Worm (Caenorhabditis elegans) whole organism, early embryonic: Measurements from ENCODE around the gene Y77E11A.12.

ENCODE experiments used
- B0310.2 ChIP-seq: sonication (generic microtip); optimal IDR thresholded peaks from 2 replicates; lab custom pipeline; 2016; ENCODE audit warnings: mild to moderate bottlenecking, missing genetic modification characterization, missing compliant biosample characterization
- F13C5.2 ChIP-seq: sonication (generic microtip); optimal IDR thresholded peaks from 2 replicates; lab custom pipeline; 2017; ENCODE audit warnings: mild to moderate bottlenecking, missing genetic modification characterization, inconsistent platforms, missing compliant biosample characterization
- aly-1 ChIP-seq: sonication (generic microtip); optimal IDR thresholded peaks from 2 replicates; lab custom pipeline; 2016; ENCODE audit warnings: missing genetic modification characterization, missing compliant biosample characterization
- ama-1 ChIP-seq: fragments of 150-350 bp; optimal IDR thresholded peaks from 2 replicates; lab custom pipeline; 2014
- ceh-13 ChIP-seq: fragments of 200-800 bp; sonication (Bioruptor generic); optimal IDR thresholded peaks from 2 replicates; lab custom pipeline; 2018; ENCODE audit warnings: mild to moderate bottlenecking, missing genetic modification characterization, missing compliant biosample characterization
- ceh-36 ChIP-seq: sonication (generic microtip); optimal IDR thresholded peaks from 2 replicates; lab custom pipeline; 2016; ENCODE audit warnings: missing genetic modification characterization, inconsistent platforms, missing compliant biosample characterization
- ets-7 ChIP-seq: sonication (generic microtip); optimal IDR thresholded peaks from 2 replicates; lab custom pipeline; 2016; ENCODE audit warnings: missing genotype, missing genetic modification characterization, missing compliant biosample characterization
- flt-1 ChIP-seq: fragments of 200-800 bp; sonication (Bioruptor generic); IDR thresholded peaks from 2 replicates; pipeline ENCODE4 v1.3.6; 2022; ENCODE audit warnings: missing genetic modification characterization, missing compliant biosample characterization
- hmbx-1 ChIP-seq: sonication (generic microtip); optimal IDR thresholded peaks from 2 replicates; lab custom pipeline; 2016; ENCODE audit warnings: mild to moderate bottlenecking, missing genetic modification characterization, missing compliant biosample characterization
- hmg-4 ChIP-seq: fragments of 200-800 bp; sonication (Bioruptor generic); optimal IDR thresholded peaks from 2 replicates; lab custom pipeline; 2018; ENCODE audit warnings: mild to moderate bottlenecking, missing genetic modification characterization, missing compliant biosample characterization
- hnd-1 ChIP-seq: sonication (generic microtip); optimal IDR thresholded peaks from 2 replicates; lab custom pipeline; 2016; ENCODE audit warnings: missing genetic modification characterization, missing compliant biosample characterization
- pes-1 ChIP-seq: fragments of 200-800 bp; sonication (Bioruptor generic); IDR thresholded peaks from 2 replicates; pipeline ENCODE4 v1.3.6; 2022; ENCODE audit warnings: missing genetic modification reagents, missing genetic modification characterization, missing compliant biosample characterization
- scrt-1 ChIP-seq: fragments of 200-800 bp; sonication (Bioruptor generic); IDR thresholded peaks from 2 replicates; pipeline ENCODE4 v1.3.6; 2022; ENCODE audit warnings: missing genetic modification characterization, missing compliant biosample characterization
- sea-1 ChIP-seq: fragments of 200-800 bp; sonication (Bioruptor generic); conservative IDR thresholded peaks from 2 replicates; pipeline ENCODE4 v1.3.6; 2022; ENCODE audit warnings: missing genetic modification characterization, missing compliant biosample characterization
- tbx-11 ChIP-seq: fragments of 200-800 bp; sonication (Bioruptor generic); IDR thresholded peaks from 2 replicates; pipeline ENCODE4 v1.3.6; 2022; ENCODE audit warnings: missing genetic modification characterization, missing compliant biosample characterization
- tbx-37 ChIP-seq: fragments of 200-800 bp; sonication (Bioruptor generic); conservative IDR thresholded peaks from 2 replicates; pipeline ENCODE4 v1.3.6; 2022; ENCODE audit warnings: missing genetic modification reagents, missing genetic modification characterization, missing compliant biosample characterization
- tra-4 ChIP-seq: sonication (generic microtip); optimal IDR thresholded peaks from 2 replicates; lab custom pipeline; 2017; ENCODE audit warnings: missing genetic modification characterization, missing compliant biosample characterization

Y77E11A.12 gene

ce11 chrIV:1443514-1443913, 31.4 kb downstream of the Y77E11A.12 start:
- no peak for TF ChIP-seq B0310.2 (tag; lab: Kevin White, UChicago)
- no peak for TF ChIP-seq F13C5.2 (tag; lab: Kevin White, UChicago)
- TF ChIP-seq sea-1 (GFP tag; lab: Robert Waterston, UW), result no peak
- no peak for TF ChIP-seq ceh-13 (GFP tag; lab: Kevin White, UChicago)

ce11 chrIV:1437625-1438024, 37.3 kb downstream of the Y77E11A.12 start:
- TF ChIP-seq ama-1 (lab: Kevin White, UChicago) (no peak), tbx-11 (GFP tag; lab: Robert Waterston, UW) (no peak), ets-7 (tag; lab: Kevin White, UChicago) (no peak), hmbx-1 (tag; lab: Kevin White, UChicago) (no peak), hmg-4 (GFP tag; lab: Kevin White, UChicago) (no peak), flt-1 (GFP tag; lab: Robert Waterston, UW) (no peak), hnd-1 (no peak), ceh-36 (tag; lab: Kevin White, UChicago) (no peak), ceh-13 (GFP tag; lab: Kevin White, UChicago) (no peak)

- TF ChIP-seq B0310.2 (tag; lab: Kevin White, UChicago) (no peak), aly-1 (tag; lab: Kevin White, UChicago) (no peak), F13C5.2 (tag; lab: Kevin White, UChicago) (no peak), pes-1 (GFP tag; lab: Robert Waterston, UW) (no peak), ama-1 (lab: Kevin White, UChicago) (no peak), hnd-1 (no peak), flt-1 (GFP tag; lab: Robert Waterston, UW) (no peak), tbx-11 (GFP tag; lab: Robert Waterston, UW) (no peak), hmg-4 (GFP tag; lab: Kevin White, UChicago) (no peak), sea-1 (GFP tag; lab: Robert Waterston, UW) (no peak), ets-7 (tag; lab: Kevin White, UChicago) (no peak), hmbx-1 (tag; lab: Kevin White, UChicago) (no peak)
These were observed 39.8 kb downstream of the Y77E11A.12 start for ce11 chrIV:1435159-1435558.

- TF ChIP-seq ceh-13 (GFP tag; lab: Kevin White, UChicago) (no peak), hmbx-1 (tag; lab: Kevin White, UChicago) (no peak), ceh-36 (tag; lab: Kevin White, UChicago) (no peak), flt-1 (GFP tag; lab: Robert Waterston, UW) (no peak), hnd-1 (no peak), tbx-37 (GFP tag; lab: Robert Waterston, UW) (no peak), scrt-1 (GFP tag; lab: Robert Waterston, UW) (no peak), ets-7 (tag; lab: Kevin White, UChicago) (no peak), tra-4 (tag; lab: Kevin White, UChicago) (no peak), pes-1 (GFP tag; lab: Robert Waterston, UW) (no peak), F13C5.2 (tag; lab: Kevin White, UChicago) (no peak), hmg-4 (GFP tag; lab: Kevin White, UChicago) (no peak), aly-1 (tag; lab: Kevin White, UChicago) (no peak), sea-1 (GFP tag; lab: Robert Waterston, UW) (no peak), B0310.2 (tag; lab: Kevin White, UChicago) (no peak), tbx-11 (GFP tag; lab: Robert Waterston, UW) (no peak), ama-1 (lab: Kevin White, UChicago) (no peak)
These were observed 40.3 kb downstream of the Y77E11A.12 start, which contains the start of gene clp-6 for ce11 chrIV:1434554-1435089. TSS of gene clp-6 (minus strand) at chrIV:1435039.

- TF ChIP-seq hmbx-1 (tag; lab: Kevin White, UChicago), result no peak
- no peak for TF ChIP-seq ama-1 (lab: Kevin White, UChicago)
These were observed 40.9 kb downstream of the Y77E11A.12 start for ce11 chrIV:1433978-1434377.

ce11 chrIV:1430261-1430660, 44.6 kb downstream of the Y77E11A.12 start, which contains the start of gene Y77E11A.23:
TSS of gene Y77E11A.23 (minus strand) at chrIV:1430367.
- TF ChIP-seq aly-1 (tag; lab: Kevin White, UChicago), result no peak

- no peak for TF ChIP-seq hmg-4 (GFP tag; lab: Kevin White, UChicago)
- no peak for TF ChIP-seq ceh-36 (tag; lab: Kevin White, UChicago)
- no peak for TF ChIP-seq tbx-37 (GFP tag; lab: Robert Waterston, UW)
- TF ChIP-seq hnd-1, result no peak
- no peak for TF ChIP-seq tra-4 (tag; lab: Kevin White, UChicago)
- TF ChIP-seq hmbx-1 (tag; lab: Kevin White, UChicago), result no peak
- TF ChIP-seq tbx-11 (GFP tag; lab: Robert Waterston, UW), result no peak
- TF ChIP-seq sea-1 (GFP tag; lab: Robert Waterston, UW), result no peak
- TF ChIP-seq ets-7 (tag; lab: Kevin White, UChicago), result no peak
- no peak for TF ChIP-seq B0310.2 (tag; lab: Kevin White, UChicago)
- no peak for TF ChIP-seq ama-1 (lab: Kevin White, UChicago)
- no peak for TF ChIP-seq scrt-1 (GFP tag; lab: Robert Waterston, UW)
- TF ChIP-seq ceh-13 (GFP tag; lab: Kevin White, UChicago), result no peak
- no peak for TF ChIP-seq aly-1 (tag; lab: Kevin White, UChicago)
These were observed 47.6 kb downstream of the Y77E11A.12 start, which contains the start of gene clec-171 for ce11 chrIV:1427283-1427682. TSS of gene clec-171 (minus strand) at chrIV:1427383.

ce11 chrIV:1424962-1425361, 49.9 kb downstream of the Y77E11A.12 start, which contains the start of gene Y77E11A.8:
TSS of gene Y77E11A.8 (minus strand) at chrIV:1425062.
- TF ChIP-seq B0310.2 (tag; lab: Kevin White, UChicago) (no peak), hmbx-1 (tag; lab: Kevin White, UChicago) (no peak), ets-7 (tag; lab: Kevin White, UChicago) (no peak), ama-1 (lab: Kevin White, UChicago) (no peak)
